Worm (Caenorhabditis elegans) whole organism, midembryonic: ENCODE data around the gene C14A6.8.
"Not testable (repeated sequence)": the region's sequence is repeated elsewhere in the genome, so short reads cannot be mapped to it uniquely, and the experiment has no call there.

Source experiments
- T22C8.4 ChIP-seq: fragments of 200-800 bp; sonication (Bioruptor generic); IDR thresholded peaks from 2 replicates; pipeline ENCODE4 v1.3.6; 2022; ENCODE audit warnings: missing genetic modification characterization, missing compliant biosample characterization
- cog-1 ChIP-seq: sonication (generic microtip); optimal IDR thresholded peaks from 2 replicates; lab custom pipeline; 2016; ENCODE audit warnings: missing genetic modification characterization, missing compliant biosample characterization
- flt-1 ChIP-seq: fragments of 200-800 bp; sonication (Bioruptor generic); IDR thresholded peaks from 2 replicates; pipeline ENCODE4 v1.3.6; 2022; ENCODE audit warnings: missing genetic modification characterization, missing compliant biosample characterization
- klf-2 ChIP-seq: fragments of 200-800 bp; sonication (Bioruptor generic); conservative IDR thresholded peaks from 2 replicates; pipeline ENCODE4 v1.3.6; 2022; ENCODE audit warnings: missing genetic modification reagents, missing genetic modification characterization, missing compliant biosample characterization
- med-1 ChIP-seq: sonication (generic microtip); optimal IDR thresholded peaks from 2 replicates; lab custom pipeline; 2017; ENCODE audit warnings: missing genetic modification characterization, mild to moderate bottlenecking, missing compliant biosample characterization, antibody characterized with exemption, missing genetic modification reagents; ENCODE audit not compliant: insufficient read depth
- ref-1 ChIP-seq: fragments of 200-800 bp; sonication (Bioruptor generic); conservative IDR thresholded peaks from 2 replicates; pipeline ENCODE4 v1.3.6; 2022; ENCODE audit warnings: missing genetic modification reagents, missing genetic modification characterization, missing compliant biosample characterization
- tab-1 ChIP-seq: fragments of 200-800 bp; sonication (Bioruptor generic); IDR thresholded peaks from 2 replicates; pipeline ENCODE4 v1.3.6; 2022; ENCODE audit warnings: missing genetic modification characterization, missing compliant biosample characterization
- ztf-23 ChIP-seq: fragments of 200-800 bp; sonication (Bioruptor generic); IDR thresholded peaks from 2 replicates; pipeline ENCODE4 v1.3.6; 2022; ENCODE audit warnings: missing genetic modification reagents, missing genetic modification characterization, missing compliant biosample characterization
- ztf-29 ChIP-seq: fragments of 200-800 bp; sonication (Bioruptor generic); IDR thresholded peaks from 2 replicates; pipeline ENCODE4 v1.3.6; 2022; ENCODE audit warnings: missing genetic modification reagents, missing genetic modification characterization, missing compliant biosample characterization

Gene C14A6.8

ce11 chrV:18171568-18171967 is at the start of gene C14A6.8:
C14A6.8 (minus strand) TSS chrV:18171668.
- TF ChIP-seq cog-1, result no peak
- TF ChIP-seq ztf-29 (GFP tag; lab: Robert Waterston, UW), result no peak
- TF ChIP-seq med-1, result no peak
- TF ChIP-seq T22C8.4 (GFP tag; lab: Robert Waterston, UW), result no peak
- TF ChIP-seq tab-1 (GFP tag; lab: Robert Waterston, UW), result no peak
- TF ChIP-seq klf-2 (GFP tag; lab: Robert Waterston, UW), result no peak
- no peak for TF ChIP-seq flt-1 (GFP tag; lab: Robert Waterston, UW)
- no peak for TF ChIP-seq ztf-23 (GFP tag; lab: Robert Waterston, UW)
- no peak for TF ChIP-seq ref-1 (GFP tag; lab: Robert Waterston, UW)

ce11 chrV:18216784-18217183 is 45.3 kb upstream of the C14A6.8 start, which contains the start of gene F16H6.9:
F16H6.9 (plus strand) TSS chrV:18217084.
- not testable (repeated sequence) for TF ChIP-seq flt-1, tab-1, T22C8.4 (GFP tag; lab: Robert Waterston, UW)

DNA sequence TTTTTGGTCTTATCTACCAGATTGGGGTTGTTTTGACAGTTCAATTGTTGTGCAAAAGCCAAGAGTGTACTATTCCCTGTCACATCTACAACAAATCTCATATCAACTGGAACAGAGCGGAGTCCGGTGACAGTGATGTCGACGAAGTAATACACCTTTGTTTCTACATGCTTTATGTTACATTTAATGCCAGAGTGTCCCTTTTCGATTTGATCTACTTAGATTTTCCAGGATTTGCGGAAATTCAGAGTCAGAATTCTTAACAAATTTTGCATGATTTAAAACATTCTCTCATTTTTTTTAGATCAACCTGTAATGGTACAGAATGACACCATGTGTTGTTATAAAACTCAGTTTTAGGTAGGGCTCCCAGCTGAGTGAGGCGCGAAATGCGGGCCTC is 44.7 kb upstream of the C14A6.8 start, which contains the start of gene F16H6.8:
Gene F16H6.8 (minus strand): TSS at position 101 of the 400 bp plus-strand sequence.
- TF ChIP-seq med-1; ztf-23 (GFP tag; lab: Robert Waterston, UW); ref-1 (GFP tag; lab: Robert Waterston, UW): not testable (repeated sequence)

- TF ChIP-seq ref-1 (GFP tag; lab: Robert Waterston, UW), result no peak
- no peak for TF ChIP-seq T22C8.4 (GFP tag; lab: Robert Waterston, UW)
- TF ChIP-seq med-1, result no peak
Measured at ce11 chrV:18212848-18213247, 41.4 kb upstream of the C14A6.8 start.

ce11 chrV:18209071-18209470 is 37.6 kb upstream of the C14A6.8 start, which contains the start of gene F16H6.7:
F16H6.7 (minus strand) TSS chrV:18209171.
- no peak for TF ChIP-seq ztf-23 (GFP tag; lab: Robert Waterston, UW)
- no peak for TF ChIP-seq klf-2 (GFP tag; lab: Robert Waterston, UW)
- no peak for TF ChIP-seq cog-1
- TF ChIP-seq ztf-29 (GFP tag; lab: Robert Waterston, UW), result no peak
- no peak for TF ChIP-seq T22C8.4 (GFP tag; lab: Robert Waterston, UW)
- TF ChIP-seq flt-1 (GFP tag; lab: Robert Waterston, UW), result no peak
- TF ChIP-seq tab-1 (GFP tag; lab: Robert Waterston, UW), result no peak
- no peak for TF ChIP-seq ref-1 (GFP tag; lab: Robert Waterston, UW)
- TF ChIP-seq med-1, result no peak

DNA sequence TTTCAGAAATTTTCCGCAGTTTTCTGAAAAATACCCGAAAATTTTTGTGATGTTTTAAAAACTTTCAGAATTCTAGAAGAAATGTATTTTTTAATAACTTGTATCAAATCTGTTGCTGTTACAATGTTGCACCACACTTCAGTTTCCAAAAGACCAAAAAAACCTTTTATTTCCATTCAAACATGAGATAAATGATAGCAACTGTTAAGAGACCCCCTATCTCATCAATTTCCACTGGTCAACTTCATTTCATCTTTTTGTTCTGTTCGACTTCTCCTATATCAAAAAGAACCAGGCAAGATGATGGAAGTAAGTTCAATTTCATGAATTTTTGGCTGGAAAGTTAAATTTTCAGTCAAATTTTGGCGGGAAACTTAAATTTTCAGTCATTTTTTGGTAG is 27.0 kb upstream of the C14A6.8 start, which contains the start of gene F16H6.4:
Gene F16H6.4 (plus strand): TSS at position 301 of the 400 bp plus-strand sequence.
- TF ChIP-seq ztf-23 (GFP tag; lab: Robert Waterston, UW), result no peak
- no peak for TF ChIP-seq klf-2 (GFP tag; lab: Robert Waterston, UW)
- TF ChIP-seq tab-1 (GFP tag; lab: Robert Waterston, UW), result no peak
- TF ChIP-seq ztf-29 (GFP tag; lab: Robert Waterston, UW), result no peak
- no peak for TF ChIP-seq med-1
- TF ChIP-seq ref-1 (GFP tag; lab: Robert Waterston, UW), result no peak
- TF ChIP-seq cog-1, result no peak
- TF ChIP-seq flt-1 (GFP tag; lab: Robert Waterston, UW), result no peak
- TF ChIP-seq T22C8.4 (GFP tag; lab: Robert Waterston, UW), result no peak

DNA sequence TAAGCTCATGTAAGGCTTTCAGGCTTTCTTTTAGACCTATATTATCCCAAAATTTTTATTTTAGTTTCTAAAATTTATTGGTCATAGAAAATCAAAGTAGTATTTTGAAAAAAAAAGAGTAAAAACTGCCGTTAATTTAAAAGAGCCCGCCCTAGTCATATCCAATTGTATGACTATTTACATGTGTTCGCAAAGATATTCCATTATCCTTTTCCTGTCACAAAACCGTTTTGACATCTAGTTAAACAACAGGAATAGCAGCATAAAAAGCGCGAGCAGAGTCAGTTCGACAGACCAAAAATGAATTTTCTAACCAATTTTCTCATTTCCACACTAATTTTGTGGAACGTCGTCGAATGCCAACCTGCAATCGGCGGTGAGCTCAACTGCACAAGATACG is 23.5 kb upstream of the C14A6.8 start, which contains the start of gene F16H6.3:
Gene F16H6.3 (plus strand): TSS at position 301 of the 400 bp plus-strand sequence.
- TF ChIP-seq klf-2 (GFP tag; lab: Robert Waterston, UW), result no peak
- no peak for TF ChIP-seq ref-1 (GFP tag; lab: Robert Waterston, UW)
- no peak for TF ChIP-seq med-1
- TF ChIP-seq T22C8.4 (GFP tag; lab: Robert Waterston, UW), result no peak
- TF ChIP-seq tab-1 (GFP tag; lab: Robert Waterston, UW), result no peak
- no peak for TF ChIP-seq cog-1
- no peak for TF ChIP-seq flt-1 (GFP tag; lab: Robert Waterston, UW)
- TF ChIP-seq ztf-29 (GFP tag; lab: Robert Waterston, UW), result no peak
- TF ChIP-seq ztf-23 (GFP tag; lab: Robert Waterston, UW), result no peak

DNA sequence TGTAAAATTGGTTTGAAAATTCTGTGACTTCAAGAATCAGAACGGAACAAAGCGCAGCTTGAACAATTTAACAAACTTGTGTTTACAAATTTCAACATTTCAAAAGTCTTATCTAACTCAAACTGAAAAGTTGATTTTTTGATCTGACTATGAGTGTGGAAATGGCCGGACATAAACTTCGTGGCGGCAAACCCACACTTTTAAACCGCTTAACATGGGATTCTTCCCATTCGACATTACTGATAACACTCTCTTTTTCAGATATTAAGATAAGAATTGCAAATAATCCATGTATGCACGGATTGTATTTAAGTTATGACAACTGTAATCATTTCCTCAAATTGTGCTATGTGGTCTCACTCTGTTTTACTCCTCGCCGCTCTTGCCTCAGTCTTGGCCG is 19.7 kb upstream of the C14A6.8 start, which contains the start of gene clec-42:
Gene clec-42 (plus strand): TSS at position 285 of the 400 bp plus-strand sequence.
- TF ChIP-seq ref-1 (GFP tag; lab: Robert Waterston, UW) (no peak), ztf-29 (GFP tag; lab: Robert Waterston, UW) (no peak), klf-2 (GFP tag; lab: Robert Waterston, UW) (no peak), flt-1 (GFP tag; lab: Robert Waterston, UW) (no peak), cog-1 (no peak), T22C8.4 (GFP tag; lab: Robert Waterston, UW) (no peak), ztf-23 (GFP tag; lab: Robert Waterston, UW) (no peak), tab-1 (GFP tag; lab: Robert Waterston, UW) (no peak), med-1 (no peak)

DNA sequence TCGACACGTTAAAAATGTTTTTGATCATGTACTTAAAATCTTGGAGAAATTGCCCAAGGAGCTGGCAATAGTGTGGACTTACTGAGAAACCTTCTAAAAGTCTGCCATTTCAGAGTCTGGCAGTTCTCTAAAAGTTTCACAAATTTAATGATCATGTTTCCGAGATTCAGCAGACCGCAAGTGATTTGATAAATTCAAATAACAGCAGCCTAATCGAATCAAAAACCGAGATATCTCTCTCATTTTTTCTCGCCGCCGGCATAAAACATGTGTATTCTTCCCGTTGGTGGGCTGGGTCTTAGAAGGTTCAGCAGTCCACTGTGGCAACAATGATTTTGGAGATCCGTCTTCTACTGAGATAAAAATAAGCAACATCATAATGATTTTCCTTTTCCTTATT is 17.7 kb upstream of the C14A6.8 start, which contains the start of gene clec-246:
Gene clec-246 (plus strand): TSS at position 301 of the 400 bp plus-strand sequence.
- TF ChIP-seq klf-2 (GFP tag; lab: Robert Waterston, UW) (no peak), med-1 (no peak), T22C8.4 (GFP tag; lab: Robert Waterston, UW) (no peak), ztf-23 (GFP tag; lab: Robert Waterston, UW) (no peak)

- TF ChIP-seq ref-1 (GFP tag; lab: Robert Waterston, UW) (no peak), ztf-23 (GFP tag; lab: Robert Waterston, UW) (no peak), ztf-29 (GFP tag; lab: Robert Waterston, UW) (no peak), klf-2 (GFP tag; lab: Robert Waterston, UW) (no peak), T22C8.4 (GFP tag; lab: Robert Waterston, UW) (no peak), tab-1 (GFP tag; lab: Robert Waterston, UW) (no peak), cog-1 (no peak), med-1 (no peak), flt-1 (GFP tag; lab: Robert Waterston, UW) (no peak)
Measured at ce11 chrV:18188328-18188727, 16.9 kb upstream of the C14A6.8 start, which contains the start of gene clec-245. clec-245 (minus strand) TSS chrV:18188428.
